Worm (Caenorhabditis elegans): ENCODE measurements around the gene T28A11.20.

Gene T28A11.20

ce11 chrV:3276184-3276583 is 3.1 kb upstream of the T28A11.20 start:
- no peak for TF ChIP-seq pax-1 (tag; optimal IDR thresholded peaks at IDR 0.05)
- TF ChIP-seq ceh-2 (tag; optimal IDR thresholded peaks at IDR 0.05): no peak

ce11 chrV:3275033-3275432 is 2.0 kb upstream of the T28A11.20 start, which contains the start of gene T28A11.3:
Gene T28A11.3 (plus strand): TSS chrV:3275333.
- TF ChIP-seq ceh-48 (tag; optimal IDR thresholded peaks at IDR 0.05) (no peak), ceh-6 (GFP tag; optimal IDR thresholded peaks at IDR 0.05) (no peak), hlh-8 (tag; optimal IDR thresholded peaks at IDR 0.05) (no peak), odd-2 (tag; optimal IDR thresholded peaks at IDR 0.05) (no peak), gmeb-2 (tag; optimal IDR thresholded peaks at IDR 0.05) (no peak), pqm-1 (tag; optimal IDR thresholded peaks at IDR 0.05) (no peak), ztf-16 (tag; optimal IDR thresholded peaks at IDR 0.05) (no peak), hlh-30 (tag; optimal IDR thresholded peaks at IDR 0.05; ENCODE audit: insufficient read depth) (no peak), fkh-10 (GFP tag; optimal IDR thresholded peaks at IDR 0.05) (no peak), ama-1 (optimal IDR thresholded peaks at IDR 0.05) (no peak), tbx-2 (tag; optimal IDR thresholded peaks at IDR 0.05) (no peak), nhr-232 (tag; optimal IDR thresholded peaks at IDR 0.05) (no peak)

- TF ChIP-seq syd-9 (tag; optimal IDR thresholded peaks at IDR 0.05) (no peak), unc-86 (tag; optimal IDR thresholded peaks at IDR 0.05) (no peak), ceh-9 (tag; optimal IDR thresholded peaks at IDR 0.05) (no peak), unc-55 (GFP tag; optimal IDR thresholded peaks at IDR 0.05) (no peak), pros-1 (tag; optimal IDR thresholded peaks at IDR 0.05) (no peak), tbx-7 (tag; optimal IDR thresholded peaks at IDR 0.05) (no peak), ceh-24 (tag; optimal IDR thresholded peaks at IDR 0.05) (no peak), unc-3 (GFP tag; conservative IDR thresholded peaks at IDR 0.05) (no peak), unc-3 (tag; optimal IDR thresholded peaks at IDR 0.05) (no peak), mec-3 (tag; optimal IDR thresholded peaks at IDR 0.05; ENCODE audit: borderline replicate concordance) (no peak), ceh-34 (tag; optimal IDR thresholded peaks at IDR 0.05) (no peak), F13H6.1 (tag; optimal IDR thresholded peaks at IDR 0.05) (no peak), zip-5 (tag; optimal IDR thresholded peaks at IDR 0.05) (no peak), che-1 (tag; optimal IDR thresholded peaks at IDR 0.05) (no peak)
These were observed 583 bp upstream of the T28A11.20 start, which contains the start of gene T28A11.4 for ce11 chrV:3273577-3274100. Gene T28A11.4 (plus strand): TSS chrV:3274050.

DNA sequence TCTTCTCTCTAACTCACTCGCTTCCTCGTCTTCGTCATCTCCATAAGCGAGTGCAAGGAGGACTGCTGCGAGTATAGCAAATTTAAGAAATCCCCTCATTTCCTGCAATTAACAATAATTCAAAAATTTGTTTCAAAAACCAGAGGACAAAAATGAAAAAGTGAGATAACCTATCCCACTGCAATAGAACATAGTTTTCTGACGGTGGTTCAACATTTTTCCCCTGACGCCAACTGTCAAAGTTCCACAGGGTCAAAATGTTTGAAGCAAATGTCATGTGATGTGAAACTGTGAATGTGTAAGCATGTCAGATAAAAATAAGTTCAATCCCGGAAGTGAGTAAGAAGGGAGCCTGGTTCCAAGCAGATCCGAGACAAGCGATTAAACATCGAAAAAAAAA is 3.6 kb downstream of the T28A11.20 start, which contains the start of gene T28A11.19:
TSS of gene T28A11.19 (minus strand) at position 108 of the 400 bp plus-strand sequence.
- no peak for TF ChIP-seq C38D4.7 (GFP tag; optimal IDR thresholded peaks at IDR 0.05)
- TF ChIP-seq nhr-11 (tag; optimal IDR thresholded peaks at IDR 0.05): no peak
- no peak for TF ChIP-seq F13H6.1 (tag; optimal IDR thresholded peaks at IDR 0.05)
- no peak for TF ChIP-seq ceh-6 (GFP tag; optimal IDR thresholded peaks at IDR 0.05)
- TF ChIP-seq pha-2 (tag; optimal IDR thresholded peaks at IDR 0.05): no peak
- TF ChIP-seq hlh-8 (tag; optimal IDR thresholded peaks at IDR 0.05): no peak
- no peak for TF ChIP-seq ztf-16 (tag; optimal IDR thresholded peaks at IDR 0.05)
- TF ChIP-seq sdc-2 (tag; optimal IDR thresholded peaks at IDR 0.05): no peak
- no peak for TF ChIP-seq T23F11.4 (GFP tag; optimal IDR thresholded peaks at IDR 0.05)
- no peak for TF ChIP-seq ref-2 (tag; optimal IDR thresholded peaks at IDR 0.05)
- TF ChIP-seq nhr-232 (tag; optimal IDR thresholded peaks at IDR 0.05): no peak
- TF ChIP-seq unc-42 (tag; optimal IDR thresholded peaks at IDR 0.05): no peak
- TF ChIP-seq elt-4 (tag; optimal IDR thresholded peaks at IDR 0.05): no peak
- no peak for TF ChIP-seq dmd-4 (tag; optimal IDR thresholded peaks at IDR 0.05; ENCODE audit: borderline replicate concordance)
- no peak for TF ChIP-seq ceh-30 (tag; optimal IDR thresholded peaks at IDR 0.05)
- no peak for TF ChIP-seq K09A11.1 (tag; optimal IDR thresholded peaks at IDR 0.05; ENCODE audit: insufficient read depth)
- TF ChIP-seq dve-1 (tag; optimal IDR thresholded peaks at IDR 0.05): no peak
